Fruit fly (Drosophila melanogaster) whole organism, prepupa: ENCODE measurements around the gene mv.

Source experiments
- CG7368 ChIP-seq: fragments of 200-800 bp; sonication (Bioruptor generic); optimal IDR thresholded peaks from 3 replicates; lab custom pipeline; 2016; ENCODE audit warnings: missing biosample characterization, missing genetic modification characterization
- Hr39 ChIP-seq: fragments of 200-800 bp; sonication (Bioruptor generic); optimal IDR thresholded peaks from 2 replicates; lab custom pipeline; 2016; ENCODE audit warnings: missing biosample characterization, missing genetic modification characterization
- Met ChIP-seq: fragments of 200-800 bp; sonication (Bioruptor generic); optimal IDR thresholded peaks from 3 replicates; lab custom pipeline; 2016; ENCODE audit warnings: missing biosample characterization, missing genetic modification characterization

dm6 chr3L:1905273-1905672 is 58.7 kb downstream of the mv start:
- peak; percentile 22 for TF ChIP-seq Met (GFP tag; lab: Kevin White, UChicago)
- peak; percentile 49 for TF ChIP-seq CG7368
- peak; percentile 11 for TF ChIP-seq Hr39 (GFP tag; lab: Kevin White, UChicago)
